Worm (Caenorhabditis elegans) whole organism, L1 larva: ENCODE data around the gene col-166.

Source experiments
- C16A3.4 ChIP-seq: fragments of 150-350 bp; optimal IDR thresholded peaks from 2 replicates; lab custom pipeline; 2014; ENCODE audit warnings: missing biosample characterization, missing genetic modification characterization
- F16B12.6 ChIP-seq: fragments of 150-350 bp; optimal IDR thresholded peaks from 2 replicates; lab custom pipeline; 2014; ENCODE audit warnings: missing biosample characterization, missing genetic modification characterization
- Y116A8C.19 ChIP-seq: sonication (generic microtip); optimal IDR thresholded peaks from 2 replicates; lab custom pipeline; 2016; ENCODE audit warnings: missing compliant biosample characterization, missing genetic modification characterization, borderline replicate concordance
- alr-1 ChIP-seq: fragments of 200-800 bp; sonication (Bioruptor generic); optimal IDR thresholded peaks from 2 replicates; lab custom pipeline; 2018; ENCODE audit warnings: borderline replicate concordance, mild to moderate bottlenecking, missing genetic modification characterization, missing compliant biosample characterization
- ama-1 ChIP-seq: fragments of 150-350 bp; optimal IDR thresholded peaks from 2 replicates; lab custom pipeline; 2014
- blmp-1 ChIP-seq: fragments of 150-350 bp; optimal IDR thresholded peaks from 2 replicates; lab custom pipeline; 2014; ENCODE audit warnings: missing biosample characterization, missing genetic modification characterization
- ceh-63 ChIP-seq: fragments of 200-800 bp; sonication (Bioruptor generic); optimal IDR thresholded peaks from 2 replicates; lab custom pipeline; 2018; ENCODE audit warnings: mild to moderate bottlenecking, missing genetic modification characterization, missing compliant biosample characterization
- ceh-8 ChIP-seq: fragments of 200-800 bp; sonication (Bioruptor generic); optimal IDR thresholded peaks from 2 replicates; lab custom pipeline; 2018; ENCODE audit warnings: mild to moderate bottlenecking, missing genetic modification characterization, moderate library complexity, missing compliant biosample characterization
- ceh-88 ChIP-seq: fragments of 200-800 bp; sonication (Bioruptor generic); IDR thresholded peaks from 2 replicates; pipeline ENCODE4 v1.3.6; 2022; ENCODE audit warnings: missing genetic modification characterization, missing compliant biosample characterization
- ces-1 ChIP-seq: fragments of 150-350 bp; optimal IDR thresholded peaks from 2 replicates; lab custom pipeline; 2014; ENCODE audit warnings: missing biosample characterization, missing genetic modification reagents, missing genetic modification characterization
- dpl-1 ChIP-seq, 3 experiments: fragments of 150-350 bp in 2 of 3; sonication (generic microtip) in 1 of 3; optimal IDR thresholded peaks; 2 replicates each; lab custom pipeline; 2014 to 2017; ENCODE audit warnings: missing biosample characterization in 3 of 3, missing genetic modification characterization in 3 of 3, missing genetic modification reagents in 3 of 3
- efl-3 ChIP-seq: fragments of 200-800 bp; sonication (Bioruptor generic); optimal IDR thresholded peaks from 2 replicates; lab custom pipeline; 2018; ENCODE audit warnings: mild to moderate bottlenecking, missing genetic modification characterization, missing compliant biosample characterization
- egl-27 ChIP-seq, 2 experiments: fragments of 150-350 bp in 1 of 2; sonication (generic microtip); optimal IDR thresholded peaks; 3 replicates each; lab custom pipeline; 2017 to 2018; ENCODE audit warnings: missing biosample characterization in 2 of 2, missing genetic modification characterization in 2 of 2, missing genetic modification reagents in 2 of 2
- elt-2 ChIP-seq: sonication (generic microtip); optimal IDR thresholded peaks from 2 replicates; lab custom pipeline; 2016; ENCODE audit warnings: missing genetic modification characterization, mild to moderate bottlenecking, inconsistent platforms, missing compliant biosample characterization, missing genetic modification reagents
- fkh-10 ChIP-seq: sonication (generic microtip); optimal IDR thresholded peaks from 2 replicates; lab custom pipeline; 2017; ENCODE audit warnings: missing biosample characterization, missing genetic modification reagents, missing genetic modification characterization
- fkh-8 ChIP-seq: sonication (generic microtip); optimal IDR thresholded peaks from 2 replicates; lab custom pipeline; 2016; ENCODE audit warnings: mild to moderate bottlenecking, missing genetic modification characterization, missing compliant biosample characterization
- grh-1 ChIP-seq: fragments of 200-800 bp; sonication (Bioruptor generic); IDR thresholded peaks from 2 replicates; pipeline ENCODE4 v1.3.6; 2022; ENCODE audit warnings: missing genetic modification reagents, missing genetic modification characterization, missing compliant biosample characterization
- hlh-17 ChIP-seq: fragments of 200-800 bp; sonication (Bioruptor generic); optimal IDR thresholded peaks from 2 replicates; lab custom pipeline; 2018; ENCODE audit warnings: missing genetic modification characterization, mild to moderate bottlenecking, missing compliant biosample characterization, moderate library complexity, borderline replicate concordance
- hlh-4 ChIP-seq: sonication (generic microtip); optimal IDR thresholded peaks from 2 replicates; lab custom pipeline; 2016; ENCODE audit warnings: mild to moderate bottlenecking, missing genetic modification characterization, missing compliant biosample characterization
- irx-1 ChIP-seq: sonication (generic microtip); optimal IDR thresholded peaks from 2 replicates; lab custom pipeline; 2016; ENCODE audit warnings: missing genetic modification characterization, missing compliant biosample characterization
- lin-13 ChIP-seq: fragments of 150-350 bp; optimal IDR thresholded peaks from 2 replicates; lab custom pipeline; 2014; ENCODE audit warnings: missing biosample characterization, missing genetic modification reagents, missing genetic modification characterization
- lin-14 ChIP-seq: fragments of 200-800 bp; sonication (Bioruptor generic); optimal IDR thresholded peaks from 2 replicates; lab custom pipeline; 2018; ENCODE audit warnings: mild to moderate bottlenecking, missing genetic modification characterization, moderate library complexity, missing compliant biosample characterization
- lin-15B ChIP-seq: fragments of 150-350 bp; sonication (generic microtip); optimal IDR thresholded peaks from 3 replicates; lab custom pipeline; 2014; ENCODE audit warnings: missing biosample characterization, missing genetic modification characterization
- lin-35 ChIP-seq, 2 experiments: fragments of 150-350 bp; optimal IDR thresholded peaks; 2 replicates each; lab custom pipeline; 2014; ENCODE audit warnings: missing biosample characterization in 2 of 2, missing genetic modification characterization in 2 of 2, missing genetic modification reagents in 2 of 2
- lir-3 ChIP-seq: sonication (generic microtip); optimal IDR thresholded peaks from 2 replicates; lab custom pipeline; 2016; ENCODE audit warnings: mild to moderate bottlenecking, missing genetic modification characterization, moderate library complexity, missing compliant biosample characterization; ENCODE audit not compliant: poor library complexity
- lsy-2 ChIP-seq, 2 experiments: fragments of 150-350 bp; optimal IDR thresholded peaks; 2 replicates each; lab custom pipeline; 2014; ENCODE audit warnings: missing biosample characterization in 2 of 2, missing genetic modification characterization in 2 of 2
- mdl-1 ChIP-seq, 2 experiments: fragments of 150-350 bp; optimal IDR thresholded peaks; 2 replicates each; lab custom pipeline; 2014 to 2017; ENCODE audit warnings: missing biosample characterization in 2 of 2, missing genetic modification characterization in 2 of 2, inconsistent platforms in 1 of 2
- mef-2 ChIP-seq: fragments of 150-350 bp; optimal IDR thresholded peaks from 2 replicates; lab custom pipeline; 2014; ENCODE audit warnings: missing biosample characterization, missing genetic modification characterization
- mep-1 ChIP-seq: fragments of 150-350 bp; optimal IDR thresholded peaks from 2 replicates; lab custom pipeline; 2014; ENCODE audit warnings: missing biosample characterization, missing genetic modification characterization
- nhr-11 ChIP-seq: fragments of 150-350 bp; optimal IDR thresholded peaks from 2 replicates; lab custom pipeline; 2014; ENCODE audit warnings: missing biosample characterization, missing genetic modification characterization
- nhr-12 ChIP-seq: sonication (generic microtip); optimal IDR thresholded peaks from 2 replicates; lab custom pipeline; 2017; ENCODE audit warnings: missing biosample characterization, missing genetic modification characterization
- nhr-20 ChIP-seq: sonication (generic microtip); optimal IDR thresholded peaks from 2 replicates; lab custom pipeline; 2016; ENCODE audit warnings: mild to moderate bottlenecking, missing genetic modification characterization, missing compliant biosample characterization
- nhr-47 ChIP-seq: sonication (generic microtip); optimal IDR thresholded peaks from 2 replicates; lab custom pipeline; 2016; ENCODE audit warnings: mild to moderate bottlenecking, missing genetic modification characterization, moderate library complexity, missing compliant biosample characterization
- nhr-71 ChIP-seq: sonication (generic microtip); optimal IDR thresholded peaks from 2 replicates; lab custom pipeline; 2016; ENCODE audit warnings: mild to moderate bottlenecking, missing genetic modification characterization, moderate library complexity, missing compliant biosample characterization
- nhr-76 ChIP-seq: sonication (generic microtip); optimal IDR thresholded peaks from 2 replicates; lab custom pipeline; 2017; ENCODE audit warnings: missing biosample characterization, missing genetic modification characterization
- nhr-90 ChIP-seq: sonication (generic microtip); optimal IDR thresholded peaks from 2 replicates; lab custom pipeline; 2016; ENCODE audit warnings: mild to moderate bottlenecking, missing genetic modification characterization, missing compliant biosample characterization; ENCODE audit not compliant: poor library complexity
- pag-3 ChIP-seq: sonication (generic microtip); optimal IDR thresholded peaks from 2 replicates; lab custom pipeline; 2017; ENCODE audit warnings: missing genetic modification characterization, mild to moderate bottlenecking, missing compliant biosample characterization, antibody characterized with exemption, borderline replicate concordance; ENCODE audit not compliant: insufficient read depth
- rnt-1 ChIP-seq: sonication (generic microtip); optimal IDR thresholded peaks from 2 replicates; lab custom pipeline; 2016; ENCODE audit warnings: mild to moderate bottlenecking, missing genetic modification characterization, moderate library complexity, missing compliant biosample characterization
- skn-1 ChIP-seq: fragments of 150-350 bp; optimal IDR thresholded peaks from 2 replicates; lab custom pipeline; 2014; ENCODE audit warnings: missing biosample characterization, missing genetic modification characterization
- snpc-4 ChIP-seq: fragments of 150-350 bp; optimal IDR thresholded peaks from 2 replicates; lab custom pipeline; 2014; ENCODE audit warnings: missing biosample characterization, missing genetic modification characterization
- snu-23 ChIP-seq: sonication (generic microtip); optimal IDR thresholded peaks from 2 replicates; lab custom pipeline; 2016; ENCODE audit warnings: missing genetic modification characterization, missing compliant biosample characterization
- sox-4 ChIP-seq: sonication (generic microtip); optimal IDR thresholded peaks from 2 replicates; lab custom pipeline; 2016; ENCODE audit warnings: missing genetic modification characterization, missing compliant biosample characterization
- sup-37 ChIP-seq: fragments of 200-800 bp; sonication (Bioruptor generic); optimal IDR thresholded peaks from 2 replicates; lab custom pipeline; 2018; ENCODE audit warnings: mild to moderate bottlenecking, missing genetic modification characterization, missing compliant biosample characterization
- swsn-7 ChIP-seq: sonication (generic microtip); optimal IDR thresholded peaks from 2 replicates; lab custom pipeline; 2016; ENCODE audit warnings: missing genetic modification characterization, missing compliant biosample characterization
- unc-30 ChIP-seq: sonication (generic microtip); optimal IDR thresholded peaks from 2 replicates; lab custom pipeline; 2017; ENCODE audit warnings: missing biosample characterization, missing genetic modification characterization
- unc-62 ChIP-seq: fragments of 150-350 bp; optimal IDR thresholded peaks from 2 replicates; lab custom pipeline; 2014; ENCODE audit warnings: missing biosample characterization, missing genetic modification reagents, missing genetic modification characterization
- unc-86 ChIP-seq: sonication (generic microtip); optimal IDR thresholded peaks from 2 replicates; lab custom pipeline; 2016; ENCODE audit warnings: missing genetic modification characterization, missing compliant biosample characterization
- vab-15 ChIP-seq: sonication (generic microtip); optimal IDR thresholded peaks from 2 replicates; lab custom pipeline; 2017; ENCODE audit warnings: missing genotype, mild to moderate bottlenecking, missing genetic modification characterization, missing compliant biosample characterization

Gene col-166

ce11 chrX:6247869-6248268, 31.9 kb upstream of the col-166 start (continued):
- TF ChIP-seq grh-1 (no peak), lsy-2 (tag; optimal IDR thresholded peaks at IDR 0.05; lab: Kevin White, UChicago) (peak in 1 of 2 experiments; percentile 0), fkh-8 (peak; percentile 25), vab-15 (tag; lab: Kevin White, UChicago) (no peak), elt-2 (tag; lab: Kevin White, UChicago) (no peak)
- TF ChIP-seq, all 84 proteins: peak for 7

ce11 chrX:6248778-6249658, 30.8 kb upstream of the col-166 start:
- TF ChIP-seq ceh-63 (GFP tag; lab: Kevin White, UChicago) (no peak), alr-1 (tag; lab: Kevin White, UChicago) (no peak), sox-4 (tag; lab: Kevin White, UChicago) (no peak), hlh-4 (tag; lab: Kevin White, UChicago) (no peak), snu-23 (GFP tag; lab: Kevin White, UChicago) (no peak), nhr-76 (tag; lab: Kevin White, UChicago) (no peak), blmp-1 (peak; percentile 9), skn-1 (tag; lab: Kevin White, UChicago) (no peak), nhr-20 (tag; lab: Kevin White, UChicago) (peak; percentile 3), ceh-8 (GFP tag; lab: Kevin White, UChicago) (no peak), ama-1 (lab: Kevin White, UChicago) (no peak), mef-2 (tag; lab: Kevin White, UChicago) (no peak), mep-1 (tag; lab: Kevin White, UChicago) (peak; percentile 17), lin-15B (tag; lab: Kevin White, UChicago) (no peak), egl-27 (tag; optimal IDR thresholded peaks at IDR 0.05; lab: Kevin White, UChicago) (no peak), unc-30 (tag; lab: Kevin White, UChicago) (no peak), nhr-47 (tag; lab: Kevin White, UChicago) (no peak), unc-86 (tag; lab: Kevin White, UChicago) (peak; percentile 61), mdl-1 (tag; optimal IDR thresholded peaks at IDR 0.05; lab: Kevin White, UChicago) (no peak), nhr-12 (no peak), lsy-2 (tag; optimal IDR thresholded peaks at IDR 0.05; lab: Kevin White, UChicago) (no peak), lin-13 (GFP tag; lab: Kevin White, UChicago) (no peak), Y116A8C.19 (no peak), swsn-7 (tag; lab: Kevin White, UChicago) (no peak), nhr-90 (tag; lab: Kevin White, UChicago) (no peak), ces-1 (no peak), snpc-4 (tag; lab: Kevin White, UChicago) (no peak), irx-1 (tag; lab: Kevin White, UChicago) (no peak), hlh-17 (GFP tag; lab: Kevin White, UChicago) (no peak), lin-35 (GFP tag; optimal IDR thresholded peaks at IDR 0.05; lab: Kevin White, UChicago) (no peak), F16B12.6 (tag; lab: Kevin White, UChicago) (no peak), pag-3 (tag; lab: Kevin White, UChicago) (peak; percentile 28), unc-62 (GFP tag; lab: Kevin White, UChicago) (no peak), lir-3 (tag; lab: Kevin White, UChicago) (no peak), sup-37 (no peak), nhr-11 (tag; lab: Kevin White, UChicago) (no peak), efl-3 (no peak), fkh-10 (peak; percentile 66), C16A3.4 (tag; lab: Kevin White, UChicago) (no peak), dpl-1 (GFP tag; optimal IDR thresholded peaks at IDR 0.05; lab: Kevin White, UChicago) (no peak), ceh-88 (GFP tag; lab: Robert Waterston, UW) (no peak), lin-14 (GFP tag; lab: Kevin White, UChicago) (peak; percentile 77), nhr-71 (tag; lab: Kevin White, UChicago) (peak; percentile 38), elt-2 (tag; lab: Kevin White, UChicago) (peak; percentile 37), rnt-1 (peak; percentile 55)
